Fruit fly (Drosophila melanogaster): ENCODE measurements around the gene CG9119.

Gene CG9119

dm6 chr3L:1166945-1167913 lies 37.4 kb downstream of the CG9119 start (continued):
- TF ChIP-seq CG6175 (GFP tag; IDR thresholded peaks at IDR 0.05) (no peak), CG15696 (tag; optimal IDR thresholded peaks at IDR 0.05) (peak; percentile 46), trem (tag; optimal IDR thresholded peaks at IDR 0.05) (peak; percentile 25), tll (GFP tag; optimal IDR thresholded peaks at IDR 0.05) (peak in 1 of 2 experiments; percentile 33), toy (GFP tag; IDR thresholded peaks at IDR 0.05) (no peak), Hr39 (optimal IDR thresholded peaks at IDR 0.05) (no peak), CG11093 (GFP tag; IDR thresholded peaks at IDR 0.05) (peak; percentile 39; the same call in 1 of the 3 replicates), CG11696 (GFP tag; IDR thresholded peaks at IDR 0.05) (no peak), Med (GFP tag) (peak; percentile 60), CG10979 (tag; optimal IDR thresholded peaks at IDR 0.05) (peak; percentile 69), sqz (GFP tag; optimal IDR thresholded peaks at IDR 0.05) (peak; percentile 48), da (GFP tag; optimal IDR thresholded peaks at IDR 0.05) (no peak), Dref (GFP tag; IDR thresholded peaks at IDR 0.05) (no peak), Atf-2 (GFP tag; optimal IDR thresholded peaks at IDR 0.05) (no peak), ken (GFP tag; IDR thresholded peaks at IDR 0.05) (peak; percentile 58; the same call in 1 of the 3 replicates), Bdp1 (GFP tag; optimal IDR thresholded peaks at IDR 0.05) (no peak), row (GFP tag; IDR thresholded peaks at IDR 0.05) (peak; percentile 62)

dm6 chr3L:1166266-1166665 lies 38.3 kb downstream of the CG9119 start:
- TF ChIP-seq Atf-2 (GFP tag; optimal IDR thresholded peaks at IDR 0.05) (no peak), Vsx1 (GFP tag; optimal IDR thresholded peaks at IDR 0.05) (peak; percentile 20), CG15479 (GFP tag; optimal IDR thresholded peaks at IDR 0.05) (peak; percentile 69), Xrp1 (GFP tag; IDR thresholded peaks at IDR 0.05) (peak; percentile 79), CG31365 (tag; optimal IDR thresholded peaks at IDR 0.05) (peak; percentile 59), Side (GFP tag; optimal IDR thresholded peaks at IDR 0.05) (peak; percentile 54), CG4820 (GFP tag; optimal IDR thresholded peaks at IDR 0.05) (no peak), seq (GFP tag; IDR thresholded peaks at IDR 0.05) (no peak), Sox100B (GFP tag; optimal IDR thresholded peaks at IDR 0.05) (peak; percentile 79), fd102C (GFP tag; optimal IDR thresholded peaks at IDR 0.05) (peak; percentile 98), CG2875 (GFP tag; optimal IDR thresholded peaks at IDR 0.05) (peak; percentile 87), vfl (GFP tag; optimal IDR thresholded peaks at IDR 0.05) (no peak), mam (GFP tag; optimal IDR thresholded peaks at IDR 0.05) (no peak), wdn (GFP tag; IDR thresholded peaks at IDR 0.05) (no peak), Nf-YC (tag; optimal IDR thresholded peaks at IDR 0.05) (no peak), bowl (GFP tag; IDR thresholded peaks at IDR 0.05) (no peak), insv (GFP tag; optimal IDR thresholded peaks at IDR 0.05) (peak in 1 of 2 experiments; percentile 41), bab2 (GFP tag; optimal IDR thresholded peaks at IDR 0.05) (peak; percentile 79), vvl (GFP tag; IDR thresholded peaks at IDR 0.05) (peak; percentile 33; the same call in 1 of the 2 replicates), Hey (tag; optimal IDR thresholded peaks at IDR 0.05) (peak; percentile 50), CG3281 (GFP tag; optimal IDR thresholded peaks at IDR 0.05) (peak; percentile 18), yki (optimal IDR thresholded peaks at IDR 0.05) (no peak), CG32772 (GFP tag; IDR thresholded peaks at IDR 0.05) (no peak), CG9797 (GFP tag; optimal IDR thresholded peaks at IDR 0.05) (peak; percentile 16), trh (GFP tag; optimal IDR thresholded peaks at IDR 0.05) (peak; percentile 35), CG6854 (GFP tag; optimal IDR thresholded peaks at IDR 0.05) (peak; percentile 24), H15 (GFP tag; IDR thresholded peaks at IDR 0.05) (0 out of 3 replicates have a peak, but pooled peaks have one; percentile 35), exex (tag; optimal IDR thresholded peaks at IDR 0.05) (no peak), Lhr (GFP tag; optimal IDR thresholded peaks at IDR 0.05) (peak; percentile 82), CoRest (tag; optimal IDR thresholded peaks at IDR 0.05) (peak; percentile 40), CG14441 (GFP tag; IDR thresholded peaks at IDR 0.05) (no peak; the same call in 1 of the 2 replicates), run (tag; optimal IDR thresholded peaks at IDR 0.05) (peak; percentile 39), tna (GFP tag; IDR thresholded peaks at IDR 0.05; ENCODE audit: partially characterized antibody) (no peak)
